Worm (Caenorhabditis elegans): ENCODE measurements around the gene mrps-5.

mrps-5 gene

ce11 chrV:12579299-12579698 lies 16.0 kb downstream of the mrps-5 start, which contains the start of gene E02A10.3:
Gene E02A10.3 (plus strand): TSS chrV:12579599.
- TF ChIP-seq efl-1 (optimal IDR thresholded peaks at IDR 0.05) (no peak), efl-1 (GFP tag; optimal IDR thresholded peaks at IDR 0.05 in 1 of 2) (no peak), grh-1 (GFP tag; IDR thresholded peaks at IDR 0.05) (no peak), zag-1 (tag; optimal IDR thresholded peaks at IDR 0.05) (no peak), dsc-1 (tag; optimal IDR thresholded peaks at IDR 0.05) (no peak), dpl-1 (GFP tag; optimal IDR thresholded peaks at IDR 0.05) (no peak), fkh-4 (tag; optimal IDR thresholded peaks at IDR 0.05; ENCODE audit: borderline replicate concordance) (no peak), lin-35 (GFP tag; optimal IDR thresholded peaks at IDR 0.05) (no peak), unc-62 (GFP tag; optimal IDR thresholded peaks at IDR 0.05) (no peak)

ce11 chrV:12583421-12583820 lies 20.1 kb downstream of the mrps-5 start:
- TF ChIP-seq efl-1 (optimal IDR thresholded peaks at IDR 0.05) (no peak), efl-1 (GFP tag; optimal IDR thresholded peaks at IDR 0.05 in 1 of 2) (peak in 1 of 2 experiments; percentile 20), sup-37 (GFP tag; optimal IDR thresholded peaks at IDR 0.05) (no peak), lin-39 (tag; optimal IDR thresholded peaks at IDR 0.05) (no peak), nhr-71 (tag; optimal IDR thresholded peaks at IDR 0.05) (peak; percentile 24), nhr-84 (tag; optimal IDR thresholded peaks at IDR 0.05) (no peak), zip-4 (GFP tag; optimal IDR thresholded peaks at IDR 0.05) (no peak), ztf-4 (tag; optimal IDR thresholded peaks at IDR 0.05) (no peak), hlh-17 (GFP tag; optimal IDR thresholded peaks at IDR 0.05; ENCODE audit: borderline replicate concordance) (no peak), C04F5.9 (tag; optimal IDR thresholded peaks at IDR 0.05) (no peak), tbx-2 (tag; optimal IDR thresholded peaks at IDR 0.05) (peak; percentile 25), pqm-1 (tag; optimal IDR thresholded peaks at IDR 0.05) (no peak), aha-1 (tag; optimal IDR thresholded peaks at IDR 0.05) (no peak), nhr-20 (tag; optimal IDR thresholded peaks at IDR 0.05) (no peak), ceh-82 (tag; optimal IDR thresholded peaks at IDR 0.05) (no peak), fkh-10 (GFP tag; optimal IDR thresholded peaks at IDR 0.05) (no peak), rnt-1 (tag; optimal IDR thresholded peaks at IDR 0.05) (no peak), lin-15B (tag; optimal IDR thresholded peaks at IDR 0.05) (no peak), unc-30 (tag; optimal IDR thresholded peaks at IDR 0.05) (no peak), nhr-90 (tag; optimal IDR thresholded peaks at IDR 0.05; ENCODE audit: poor library complexity) (no peak), ets-5 (GFP tag; IDR thresholded peaks at IDR 0.05) (no peak), unc-98 (GFP tag; IDR thresholded peaks at IDR 0.05) (no peak), lin-13 (GFP tag; optimal IDR thresholded peaks at IDR 0.05) (no peak), vab-15 (tag; optimal IDR thresholded peaks at IDR 0.05) (no peak), ces-1 (GFP tag; optimal IDR thresholded peaks at IDR 0.05) (no peak), C16A3.4 (tag; optimal IDR thresholded peaks at IDR 0.05) (no peak), lin-14 (GFP tag; optimal IDR thresholded peaks at IDR 0.05) (peak; percentile 52), F16B12.6 (tag; optimal IDR thresholded peaks at IDR 0.05) (no peak)

ce11 chrV:12584771-12585170 lies 21.5 kb downstream of the mrps-5 start:
- TF ChIP-seq lin-14 (GFP tag; optimal IDR thresholded peaks at IDR 0.05): peak; percentile 34
- TF ChIP-seq pax-3 (tag; optimal IDR thresholded peaks at IDR 0.05): peak; percentile 5
- no peak for TF ChIP-seq vab-15 (tag; optimal IDR thresholded peaks at IDR 0.05)
- TF ChIP-seq lin-35 (GFP tag; optimal IDR thresholded peaks at IDR 0.05): no peak

- TF ChIP-seq fkh-8 (tag; optimal IDR thresholded peaks at IDR 0.05) (peak; percentile 42), grh-1 (GFP tag; IDR thresholded peaks at IDR 0.05) (no peak), ceh-63 (GFP tag; optimal IDR thresholded peaks at IDR 0.05) (no peak), ztf-4 (tag; optimal IDR thresholded peaks at IDR 0.05) (no peak), unc-130 (tag; optimal IDR thresholded peaks at IDR 0.05) (no peak), nhr-20 (tag; optimal IDR thresholded peaks at IDR 0.05) (no peak), elt-3 (tag; optimal IDR thresholded peaks at IDR 0.05) (no peak), hpl-2 (GFP tag; optimal IDR thresholded peaks at IDR 0.05) (no peak), lin-15B (tag; optimal IDR thresholded peaks at IDR 0.05) (no peak), dpl-1 (GFP tag; optimal IDR thresholded peaks at IDR 0.05) (no peak), aha-1 (tag; optimal IDR thresholded peaks at IDR 0.05) (no peak), pax-3 (tag; optimal IDR thresholded peaks at IDR 0.05) (peak; percentile 79), nhr-11 (tag; optimal IDR thresholded peaks at IDR 0.05) (no peak), nhr-28 (tag; optimal IDR thresholded peaks at IDR 0.05) (no peak), alr-1 (tag; optimal IDR thresholded peaks at IDR 0.05; ENCODE audit: borderline replicate concordance) (no peak), sup-37 (GFP tag; optimal IDR thresholded peaks at IDR 0.05) (no peak), unc-86 (tag; optimal IDR thresholded peaks at IDR 0.05) (no peak), dsc-1 (tag; optimal IDR thresholded peaks at IDR 0.05) (peak; percentile 76), mab-9 (GFP tag; IDR thresholded peaks at IDR 0.05) (no peak), unc-62 (GFP tag; optimal IDR thresholded peaks at IDR 0.05) (no peak)
Measured at ce11 chrV:12586793-12587192, 23.5 kb downstream of the mrps-5 start.

Data from whole organism, L1 larva.